Fruit fly (Drosophila melanogaster): ENCODE results near the gene Acbp4.

DNA sequence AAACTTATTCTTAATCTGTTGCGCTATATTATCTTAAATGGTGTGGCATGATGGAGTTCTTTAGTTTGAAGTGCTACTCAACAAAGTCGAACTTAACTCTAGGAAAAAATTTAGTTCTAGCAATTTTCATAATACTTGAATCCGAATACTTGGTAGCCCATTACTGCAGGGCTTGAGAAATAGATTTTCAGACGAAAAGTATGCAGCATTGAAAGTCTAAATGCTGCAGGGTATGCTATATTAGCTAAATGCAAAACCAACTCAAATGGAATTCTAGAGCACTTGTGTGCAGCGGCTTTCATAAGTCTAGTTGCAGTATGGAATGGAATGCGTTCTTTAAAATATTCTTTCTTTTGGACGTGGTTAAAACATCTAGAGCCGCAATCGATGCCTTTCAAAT lies 15.2 kb upstream of the Acbp4 start:
- TF ChIP-seq Sp1 (GFP tag; optimal IDR thresholded peaks at IDR 0.05), result no peak
- TF ChIP-seq HLH106 (tag; optimal IDR thresholded peaks at IDR 0.05), result no peak
- no peak for TF ChIP-seq jim (GFP tag; optimal IDR thresholded peaks at IDR 0.05)
- TF ChIP-seq foxo (GFP tag; optimal IDR thresholded peaks at IDR 0.05), result no peak
- TF ChIP-seq lola (GFP tag; optimal IDR thresholded peaks at IDR 0.05), result no peak
- TF ChIP-seq fru (GFP tag; optimal IDR thresholded peaks at IDR 0.05), result peak; percentile 5
- no peak for TF ChIP-seq usp (GFP tag; optimal IDR thresholded peaks at IDR 0.05)
- TF ChIP-seq woc (GFP tag; optimal IDR thresholded peaks at IDR 0.05), result no peak
- TF ChIP-seq GATAd (GFP tag; optimal IDR thresholded peaks at IDR 0.05), result no peak
- TF ChIP-seq dsf (GFP tag; optimal IDR thresholded peaks at IDR 0.05; ENCODE audit: borderline replicate concordance), result no peak
- TF ChIP-seq psq (GFP tag; optimal IDR thresholded peaks at IDR 0.05), result no peak
